Worm (Caenorhabditis elegans): Measurements from ENCODE around the gene apc-2.

ce11 chrIII:8045734-8046133 lies 34.7 kb upstream of the apc-2 start, which contains the start of gene K12H4.3:
- TF ChIP-seq hnd-1 (tag; optimal IDR thresholded peaks at IDR 0.05): no peak
- no peak for TF ChIP-seq ceh-36 (tag; optimal IDR thresholded peaks at IDR 0.05)
- no peak for TF ChIP-seq ama-1 (optimal IDR thresholded peaks at IDR 0.05)
- TF ChIP-seq sea-1 (GFP tag; conservative IDR thresholded peaks at IDR 0.05): no peak
- no peak for TF ChIP-seq hmg-4 (GFP tag; optimal IDR thresholded peaks at IDR 0.05)
- TF ChIP-seq tbx-37 (GFP tag; conservative IDR thresholded peaks at IDR 0.05): no peak
- TF ChIP-seq ets-7 (tag; optimal IDR thresholded peaks at IDR 0.05): no peak
- TF ChIP-seq F13C5.2 (tag; optimal IDR thresholded peaks at IDR 0.05): no peak
- TF ChIP-seq aly-1 (tag; optimal IDR thresholded peaks at IDR 0.05): no peak
- no peak for TF ChIP-seq pes-1 (GFP tag; IDR thresholded peaks at IDR 0.05)
- TF ChIP-seq scrt-1 (GFP tag; IDR thresholded peaks at IDR 0.05): no peak
- no peak for TF ChIP-seq tra-4 (tag; optimal IDR thresholded peaks at IDR 0.05)
- TF ChIP-seq hmbx-1 (tag; optimal IDR thresholded peaks at IDR 0.05): no peak
- no peak for TF ChIP-seq B0310.2 (tag; optimal IDR thresholded peaks at IDR 0.05)
